Fruit fly (Drosophila melanogaster): Measurements from ENCODE around the gene CG13457.

CG13457 gene

dm6 chr3L:15094589-15095288 lies 36.4 kb downstream of the CG13457 start, which contains the start of the genes sstn, Plp and GlyRS:
Gene sstn (minus strand): TSS chr3L:15094719.
Gene Plp (minus strand): TSS chr3L:15094724.
Gene GlyRS (plus strand): TSS chr3L:15095142.
- TF ChIP-seq CG8301 (tag; optimal IDR thresholded peaks at IDR 0.05) (no peak), Pif1A (GFP tag; optimal IDR thresholded peaks at IDR 0.05) (no peak), gl (tag; optimal IDR thresholded peaks at IDR 0.05) (no peak), CG8159 (tag; optimal IDR thresholded peaks at IDR 0.05) (peak; percentile 47), CG15710 (tag; optimal IDR thresholded peaks at IDR 0.05) (peak; percentile 25)

DNA sequence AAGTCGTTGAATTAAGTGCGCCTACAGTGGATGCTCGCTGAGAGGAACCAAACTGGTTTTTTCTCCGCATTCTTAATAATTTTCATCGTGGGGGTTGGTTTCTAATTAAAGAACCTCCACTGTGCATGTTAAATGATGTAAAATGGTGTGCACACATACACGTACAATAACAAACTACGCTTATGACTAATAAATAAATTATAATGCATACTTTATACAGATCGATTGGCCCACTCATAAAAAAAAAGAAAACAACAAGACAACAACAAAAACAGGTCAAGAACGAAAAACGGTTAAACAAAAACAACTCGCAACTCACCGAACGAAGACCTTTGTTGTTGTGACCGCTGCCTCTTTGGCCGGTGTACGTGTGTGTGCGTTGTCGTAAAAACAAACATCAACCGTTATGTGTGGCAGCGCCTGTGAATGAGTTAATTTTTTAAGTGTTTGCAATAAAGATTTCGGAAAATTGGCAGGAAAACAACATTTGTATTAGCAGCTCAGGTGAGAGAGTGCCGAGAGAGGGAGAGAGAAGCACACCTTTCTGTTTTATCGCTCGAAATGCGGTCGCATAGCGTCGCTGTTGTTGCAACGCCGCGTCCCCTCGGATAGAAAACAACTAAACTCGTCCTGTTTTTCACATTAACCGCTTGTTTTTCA lies 37.1 kb downstream of the CG13457 start:
- TF ChIP-seq CG34367 (tag; optimal IDR thresholded peaks at IDR 0.05): no peak
- no peak for TF ChIP-seq CG13204 (GFP tag; optimal IDR thresholded peaks at IDR 0.05)
- TF ChIP-seq EcR (GFP tag; optimal IDR thresholded peaks at IDR 0.05): peak; percentile 70
- peak; percentile 19 for TF ChIP-seq Pif1A (GFP tag; optimal IDR thresholded peaks at IDR 0.05)
- TF ChIP-seq CG8159 (tag; optimal IDR thresholded peaks at IDR 0.05): peak; percentile 5
- 0 out of 3 replicates have a peak, but pooled peaks have one; percentile 49 for TF ChIP-seq CG4496 (GFP tag; IDR thresholded peaks at IDR 0.05)
- TF ChIP-seq CG32121 (GFP tag; IDR thresholded peaks at IDR 0.05): 0 out of 2 replicates have a peak, but pooled peaks have one; percentile 37

DNA sequence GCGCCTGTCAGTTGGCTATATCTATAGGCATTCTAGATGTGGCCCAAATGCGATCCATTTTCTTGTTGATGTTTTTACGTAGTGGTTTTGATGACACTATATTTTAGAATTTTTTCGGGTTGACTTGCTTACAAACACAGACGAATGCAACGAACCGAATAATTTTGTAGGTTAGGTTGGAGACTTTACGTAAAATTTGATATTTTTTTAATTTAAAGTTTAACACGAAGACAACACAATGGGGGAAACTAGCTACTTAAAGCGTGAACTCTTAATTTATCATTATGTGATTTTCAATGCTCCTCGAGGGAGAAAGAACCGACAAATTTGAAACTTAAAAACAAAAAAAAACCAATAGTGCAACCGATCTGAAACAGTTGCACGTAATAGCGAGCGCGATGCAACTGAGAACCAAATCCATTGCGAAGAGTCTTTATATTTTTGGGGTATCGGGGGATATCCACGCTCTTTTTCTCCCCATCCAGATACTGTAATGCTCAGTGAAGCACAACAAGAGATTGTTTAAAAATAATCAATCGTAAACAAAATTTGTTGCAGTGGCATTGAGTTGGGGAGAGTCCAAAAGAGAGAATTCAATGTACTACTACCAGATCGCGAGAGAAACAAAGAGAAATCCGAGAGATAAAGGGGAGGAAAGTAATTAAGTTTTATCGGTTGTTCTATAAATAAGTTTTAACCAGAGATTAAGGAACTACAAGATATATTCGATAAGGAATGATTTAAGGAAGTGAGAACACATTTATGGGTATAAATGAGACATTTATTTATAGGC lies 41.1 kb downstream of the CG13457 start:
- TF ChIP-seq CG8159 (tag; optimal IDR thresholded peaks at IDR 0.05) (no peak), CG15710 (tag; optimal IDR thresholded peaks at IDR 0.05) (no peak), Snoo (tag; optimal IDR thresholded peaks at IDR 0.05) (no peak)

DNA sequence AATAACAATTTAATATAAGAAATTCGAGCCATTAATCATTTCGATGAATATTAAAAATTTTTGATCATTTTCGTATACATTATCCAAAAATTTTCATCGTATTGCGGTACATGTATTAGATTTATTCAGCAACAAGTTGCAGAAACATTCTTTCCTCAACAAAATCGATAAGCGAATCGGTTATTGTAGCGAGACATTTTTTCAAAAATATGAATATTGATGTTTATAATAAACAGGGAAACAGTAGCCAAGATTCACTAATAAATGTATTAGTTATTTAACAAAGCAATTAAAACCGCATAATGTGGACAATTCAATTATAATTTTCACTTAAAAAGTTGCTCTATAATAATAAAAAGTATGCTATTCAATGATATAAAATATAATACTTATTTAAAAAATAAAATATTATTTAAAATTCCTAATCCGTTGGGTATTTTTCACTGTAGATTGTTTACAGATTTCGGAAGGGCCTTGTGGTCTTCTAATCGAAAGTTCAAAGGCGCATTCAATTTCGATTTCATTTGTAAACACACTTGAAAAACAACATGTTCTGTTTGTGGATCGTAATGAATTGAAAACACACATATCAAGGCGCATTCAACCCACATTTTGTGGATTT lies 42.0 kb downstream of the CG13457 start:
- TF ChIP-seq CG32121 (GFP tag; IDR thresholded peaks at IDR 0.05) (no peak), Pif1B (GFP tag; optimal IDR thresholded peaks at IDR 0.05) (no peak)

dm6 chr3L:15088285-15088684 lies 42.9 kb downstream of the CG13457 start:
- no peak for TF ChIP-seq fd96Ca (GFP tag; IDR thresholded peaks at IDR 0.05)
- TF ChIP-seq Pif1A (GFP tag; optimal IDR thresholded peaks at IDR 0.05): no peak
- no peak for TF ChIP-seq CG14655 (GFP tag; optimal IDR thresholded peaks at IDR 0.05)
- no peak for TF ChIP-seq D1 (tag; optimal IDR thresholded peaks at IDR 0.05)
- TF ChIP-seq CG8301 (tag; optimal IDR thresholded peaks at IDR 0.05): no peak
- TF ChIP-seq CG34367 (tag; optimal IDR thresholded peaks at IDR 0.05): no peak
- TF ChIP-seq CG17806 (tag; optimal IDR thresholded peaks at IDR 0.05): no peak
- TF ChIP-seq Pif1B (GFP tag; optimal IDR thresholded peaks at IDR 0.05): no peak
- no peak for TF ChIP-seq Ets98B (GFP tag; IDR thresholded peaks at IDR 0.05)
- no peak for TF ChIP-seq CG9948 (tag; optimal IDR thresholded peaks at IDR 0.05)
- TF ChIP-seq CG10348 (GFP tag; IDR thresholded peaks at IDR 0.05): no peak
- no peak for TF ChIP-seq EcR (GFP tag; optimal IDR thresholded peaks at IDR 0.05)
- TF ChIP-seq gl (tag; optimal IDR thresholded peaks at IDR 0.05): no peak
- TF ChIP-seq CG4496 (GFP tag; IDR thresholded peaks at IDR 0.05): no peak

DNA sequence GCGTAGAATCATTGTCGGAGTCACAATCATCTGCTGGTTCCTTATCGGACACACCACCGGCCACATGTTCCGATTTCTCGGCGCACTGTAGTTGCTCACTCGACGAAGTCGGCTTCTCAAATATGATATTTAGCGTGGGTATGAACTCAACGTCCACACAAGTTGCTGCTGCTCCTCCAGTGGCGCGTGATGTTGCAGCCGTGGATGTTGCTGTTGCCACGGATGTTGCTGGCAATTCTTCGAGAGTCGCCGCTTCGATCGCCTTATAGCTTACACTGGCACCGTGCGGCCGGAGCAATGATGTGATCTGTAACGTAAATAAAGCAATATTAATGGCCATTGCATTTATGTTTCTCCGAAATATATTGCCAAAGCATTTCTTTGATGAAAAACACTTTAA lies 46.9 kb downstream of the CG13457 start:
- TF ChIP-seq fd96Ca (GFP tag; IDR thresholded peaks at IDR 0.05) (no peak), CG14655 (GFP tag; optimal IDR thresholded peaks at IDR 0.05) (no peak), Ets98B (GFP tag; IDR thresholded peaks at IDR 0.05) (no peak), CG32121 (GFP tag; IDR thresholded peaks at IDR 0.05) (no peak), CG12605 (GFP tag; IDR thresholded peaks at IDR 0.05) (no peak), CG8159 (tag; optimal IDR thresholded peaks at IDR 0.05) (no peak), rn (GFP tag; IDR thresholded peaks at IDR 0.05) (no peak), Pif1A (GFP tag; optimal IDR thresholded peaks at IDR 0.05) (no peak), D1 (tag; optimal IDR thresholded peaks at IDR 0.05) (no peak), CG34367 (tag; optimal IDR thresholded peaks at IDR 0.05) (no peak), CG4496 (GFP tag; IDR thresholded peaks at IDR 0.05) (no peak), CG17806 (tag; optimal IDR thresholded peaks at IDR 0.05) (no peak), Snoo (tag; optimal IDR thresholded peaks at IDR 0.05) (no peak), Pif1B (GFP tag; optimal IDR thresholded peaks at IDR 0.05) (no peak), CG15710 (tag; optimal IDR thresholded peaks at IDR 0.05) (no peak), CG8301 (tag; optimal IDR thresholded peaks at IDR 0.05) (no peak), CG13204 (GFP tag; optimal IDR thresholded peaks at IDR 0.05) (no peak), CG9948 (tag; optimal IDR thresholded peaks at IDR 0.05) (no peak), CG10348 (GFP tag; IDR thresholded peaks at IDR 0.05) (no peak)

Data from whole organism, pupa.